Worm (Caenorhabditis elegans) whole organism, late embryonic: ENCODE measurements around the gene C48B4.12.

ENCODE experiments used
- ceh-14 ChIP-seq: sonication (generic microtip); optimal IDR thresholded peaks from 2 replicates; lab custom pipeline; 2016; ENCODE audit warnings: missing genotype, missing genetic modification characterization, missing compliant biosample characterization
- ceh-19 ChIP-seq: fragments of 200-800 bp; sonication (Bioruptor generic); optimal IDR thresholded peaks from 2 replicates; lab custom pipeline; 2018; ENCODE audit warnings: mild to moderate bottlenecking, missing genetic modification characterization, missing compliant biosample characterization
- ceh-9 ChIP-seq: sonication (generic microtip); optimal IDR thresholded peaks from 2 replicates; lab custom pipeline; 2016; ENCODE audit warnings: mild to moderate bottlenecking, missing genetic modification characterization, inconsistent platforms, missing compliant biosample characterization
- dve-1 ChIP-seq: sonication (generic microtip); optimal IDR thresholded peaks from 2 replicates; lab custom pipeline; 2017; ENCODE audit warnings: antibody characterized with exemption, mild to moderate bottlenecking, missing genetic modification characterization, missing compliant biosample characterization
- hlh-13 ChIP-seq: fragments of 200-800 bp; sonication (Bioruptor generic); optimal IDR thresholded peaks from 2 replicates; lab custom pipeline; 2018; ENCODE audit warnings: mild to moderate bottlenecking, missing genetic modification characterization, missing compliant biosample characterization
- hlh-8 ChIP-seq: sonication (generic microtip); optimal IDR thresholded peaks from 2 replicates; lab custom pipeline; 2016; ENCODE audit warnings: missing genotype, missing genetic modification characterization, missing compliant biosample characterization
- lim-6 ChIP-seq: sonication (generic microtip); optimal IDR thresholded peaks from 2 replicates; lab custom pipeline; 2016; ENCODE audit warnings: missing genetic modification characterization, missing compliant biosample characterization
- nfya-1 ChIP-seq: sonication (generic microtip); optimal IDR thresholded peaks from 2 replicates; lab custom pipeline; 2017; ENCODE audit warnings: missing genetic modification characterization, mild to moderate bottlenecking, missing compliant biosample characterization, antibody characterized with exemption, moderate library complexity
- nhr-11 ChIP-seq: fragments of 150-350 bp; optimal IDR thresholded peaks from 2 replicates; lab custom pipeline; 2014; ENCODE audit warnings: missing biosample characterization, missing genetic modification characterization
- nhr-232 ChIP-seq: sonication (generic microtip); optimal IDR thresholded peaks from 2 replicates; lab custom pipeline; 2016; ENCODE audit warnings: missing genetic modification characterization, missing compliant biosample characterization
- pqm-1 ChIP-seq: sonication (generic microtip); optimal IDR thresholded peaks from 2 replicates; lab custom pipeline; 2016; ENCODE audit warnings: missing genetic modification characterization, missing compliant biosample characterization
- sox-2 ChIP-seq: fragments of 200-800 bp; sonication (Bioruptor generic); IDR thresholded peaks from 2 replicates; pipeline ENCODE4 v1.3.6; 2022; ENCODE audit warnings: missing genetic modification reagents, missing genetic modification characterization, missing compliant biosample characterization
- sox-4 ChIP-seq: sonication (generic microtip); optimal IDR thresholded peaks from 2 replicates; lab custom pipeline; 2017; ENCODE audit warnings: mild to moderate bottlenecking, missing genetic modification characterization, inconsistent platforms, missing compliant biosample characterization

ce11 chrIII:9615114-9615513 lies 18.0 kb downstream of the C48B4.12 start:
- TF ChIP-seq sox-4 (tag; lab: Kevin White, UChicago) (no peak), ceh-9 (tag; lab: Kevin White, UChicago) (no peak), ceh-14 (tag; lab: Kevin White, UChicago) (no peak), nhr-11 (tag; lab: Kevin White, UChicago) (no peak), hlh-8 (tag; lab: Kevin White, UChicago) (no peak), dve-1 (no peak), lim-6 (tag; lab: Kevin White, UChicago) (no peak), nfya-1 (no peak), nhr-232 (tag; lab: Kevin White, UChicago) (no peak), pqm-1 (tag; lab: Kevin White, UChicago) (no peak), ceh-19 (no peak), hlh-13 (GFP tag; lab: Kevin White, UChicago) (no peak), sox-2 (GFP tag; lab: Robert Waterston, UW) (no peak)
